Fruit fly (Drosophila melanogaster) whole organism, embryonic: ENCODE measurements around the gene CG17777.

Experiments
- ATbp ChIP-seq: fragments of 200-800 bp; sonication (Bioruptor generic); optimal IDR thresholded peaks from 2 replicates; lab custom pipeline; 2017; ENCODE audit warnings: missing biosample characterization, mild to moderate bottlenecking, missing genetic modification characterization, missing genetic modification reagents
- Antp ChIP-seq: fragments of 200-800 bp; sonication (Bioruptor generic); optimal IDR thresholded peaks from 3 replicates; lab custom pipeline; 2016; ENCODE audit warnings: missing biosample characterization, missing genetic modification characterization
- Asciz ChIP-seq: fragments of 200-800 bp; sonication (Bioruptor generic); optimal IDR thresholded peaks from 2 replicates; lab custom pipeline; 2017; ENCODE audit warnings: missing biosample characterization, mild to moderate bottlenecking, missing genetic modification characterization, missing genetic modification reagents
- B-H1 ChIP-seq: fragments of 200-800 bp; sonication (Bioruptor generic); IDR thresholded peaks from 3 replicates; pipeline ENCODE4 v1.3.6; 2022; ENCODE audit warnings: missing biosample characterization, missing genetic modification characterization
- B-H2 ChIP-seq: fragments of 200-800 bp; sonication (Bioruptor generic); optimal IDR thresholded peaks from 2 replicates; lab custom pipeline; 2018; ENCODE audit warnings: missing biosample characterization, mild to moderate bottlenecking, missing genetic modification characterization
- CG10267 ChIP-seq: fragments of 200-800 bp; sonication (Bioruptor generic); optimal IDR thresholded peaks from 2 replicates; lab custom pipeline; 2018; ENCODE audit warnings: missing biosample characterization, mild to moderate bottlenecking, missing genetic modification characterization, moderate library complexity
- CG10654 ChIP-seq: fragments of 200-800 bp; sonication (Bioruptor generic); optimal IDR thresholded peaks from 2 replicates; lab custom pipeline; 2016; ENCODE audit warnings: missing biosample characterization, missing genetic modification characterization
- CG11696 ChIP-seq: fragments of 200-800 bp; sonication (Bioruptor generic); IDR thresholded peaks from 2 replicates; pipeline ENCODE4 v1.3.6; 2022; ENCODE audit warnings: missing biosample characterization, missing genetic modification characterization
- CG13296 ChIP-seq: fragments of 200-800 bp; sonication (Bioruptor generic); optimal IDR thresholded peaks from 3 replicates; lab custom pipeline; 2018; ENCODE audit warnings: missing biosample characterization, mild to moderate bottlenecking, missing genetic modification characterization
- CG15696 ChIP-seq: fragments of 200-800 bp; sonication (Bioruptor generic); optimal IDR thresholded peaks from 2 replicates; lab custom pipeline; 2019; ENCODE audit warnings: missing biosample characterization, mild to moderate bottlenecking, missing genetic modification characterization, moderate library complexity
- CG2712 ChIP-seq: fragments of 200-800 bp; optimal IDR thresholded peaks from 3 replicates; lab custom pipeline; 2019; ENCODE audit warnings: missing biosample characterization, mild to moderate bottlenecking, missing genetic modification characterization, moderate library complexity
- CG2875 ChIP-seq: fragments of 200-800 bp; sonication (Bioruptor generic); optimal IDR thresholded peaks from 2 replicates; lab custom pipeline; 2017; ENCODE audit warnings: missing biosample characterization, mild to moderate bottlenecking, missing genetic modification characterization, missing genetic modification reagents
- CG30020 ChIP-seq: fragments of 200-800 bp; optimal IDR thresholded peaks from 2 replicates; lab custom pipeline; 2019; ENCODE audit warnings: missing biosample characterization, mild to moderate bottlenecking, missing genetic modification characterization, moderate library complexity
- CG31441 ChIP-seq: fragments of 200-800 bp; sonication (Bioruptor generic); IDR thresholded peaks from 2 replicates; pipeline ENCODE4 v1.3.6; 2022; ENCODE audit warnings: missing biosample characterization, missing genetic modification characterization
- CG34422 ChIP-seq: fragments of 200-800 bp; sonication (Bioruptor generic); IDR thresholded peaks from 3 replicates; pipeline ENCODE4 v1.3.6; 2022; ENCODE audit warnings: missing biosample characterization, missing genetic modification characterization
- CG4424 ChIP-seq: fragments of 200-800 bp; sonication (Bioruptor generic); optimal IDR thresholded peaks from 3 replicates; lab custom pipeline; 2016; ENCODE audit warnings: missing biosample characterization, missing genetic modification characterization
- CG6765 ChIP-seq: fragments of 200-800 bp; sonication (Bioruptor generic); optimal IDR thresholded peaks from 3 replicates; lab custom pipeline; 2017; ENCODE audit warnings: missing biosample characterization, mild to moderate bottlenecking, missing genetic modification characterization
- CG7839 ChIP-seq: fragments of 200-800 bp; sonication (Bioruptor generic); optimal IDR thresholded peaks from 3 replicates; lab custom pipeline; 2018; ENCODE audit warnings: missing biosample characterization, mild to moderate bottlenecking, missing genetic modification characterization, moderate library complexity
- CG9609 ChIP-seq: fragments of 200-800 bp; sonication (Bioruptor generic); optimal IDR thresholded peaks from 3 replicates; lab custom pipeline; 2016; ENCODE audit warnings: missing biosample characterization, missing genetic modification characterization
- CG9727 ChIP-seq: fragments of 200-800 bp; sonication (Bioruptor generic); optimal IDR thresholded peaks from 3 replicates; lab custom pipeline; 2017; ENCODE audit warnings: missing biosample characterization, mild to moderate bottlenecking, missing genetic modification characterization
- Dad ChIP-seq: fragments of 200-800 bp; sonication (Bioruptor generic); optimal IDR thresholded peaks from 3 replicates; lab custom pipeline; 2016; ENCODE audit warnings: missing biosample characterization, missing genetic modification characterization
- Elba2 ChIP-seq: fragments of 200-800 bp; sonication (Bioruptor generic); optimal IDR thresholded peaks from 3 replicates; lab custom pipeline; 2016; ENCODE audit warnings: missing biosample characterization, missing genetic modification characterization
- Hand ChIP-seq: fragments of 200-800 bp; sonication (Bioruptor generic); optimal IDR thresholded peaks from 2 replicates; lab custom pipeline; 2017; ENCODE audit warnings: mild to moderate bottlenecking, missing biosample characterization, missing genetic modification reagents, missing genetic modification characterization
- HmgD ChIP-seq: fragments of 200-800 bp; sonication (Bioruptor generic); optimal IDR thresholded peaks from 3 replicates; lab custom pipeline; 2016; ENCODE audit warnings: missing biosample characterization, missing genetic modification characterization
- HmgZ ChIP-seq: fragments of 200-800 bp; sonication (Bioruptor generic); optimal IDR thresholded peaks from 2 replicates; lab custom pipeline; 2018; ENCODE audit warnings: missing biosample characterization, mild to moderate bottlenecking, missing genetic modification characterization
- NK7.1 ChIP-seq: fragments of 200-800 bp; sonication (Bioruptor generic); optimal IDR thresholded peaks from 3 replicates; lab custom pipeline; 2016; ENCODE audit warnings: missing biosample characterization, missing genetic modification characterization
- Oaz ChIP-seq: fragments of 200-800 bp; sonication (Bioruptor generic); IDR thresholded peaks from 2 replicates; pipeline ENCODE4 v1.3.6; 2022; ENCODE audit warnings: missing biosample characterization, missing genetic modification characterization
- Rx ChIP-seq: fragments of 200-800 bp; sonication (Bioruptor generic); IDR thresholded peaks from 2 replicates; pipeline ENCODE4 v1.3.6; 2022; ENCODE audit warnings: missing biosample characterization, missing genetic modification characterization
- aop ChIP-seq: fragments of 200-800 bp; sonication (Bioruptor generic); IDR thresholded peaks from 2 replicates; pipeline ENCODE4 v1.3.6; 2022; ENCODE audit warnings: missing biosample characterization, missing genetic modification characterization
- ash1 ChIP-seq: fragments of 200-800 bp; sonication (Bioruptor generic); optimal IDR thresholded peaks from 2 replicates; lab custom pipeline; 2018; ENCODE audit warnings: missing biosample characterization, mild to moderate bottlenecking, missing genetic modification characterization
- az2 ChIP-seq: fragments of 200-800 bp; sonication (Bioruptor generic); optimal IDR thresholded peaks from 3 replicates; lab custom pipeline; 2016; ENCODE audit warnings: missing biosample characterization, missing genetic modification characterization
- bab2 ChIP-seq: fragments of 200-800 bp; sonication (Bioruptor generic); optimal IDR thresholded peaks from 2 replicates; lab custom pipeline; 2016; ENCODE audit warnings: missing biosample characterization, missing genetic modification characterization
- cas ChIP-seq: fragments of 200-800 bp; sonication (Bioruptor generic); IDR thresholded peaks from 2 replicates; pipeline ENCODE4 v1.3.6; 2022; ENCODE audit warnings: missing biosample characterization, missing genetic modification characterization
- chinmo ChIP-seq: fragments of 200-800 bp; sonication (Bioruptor generic); IDR thresholded peaks from 4 replicates; pipeline ENCODE4 v1.3.6; 2022; ENCODE audit warnings: missing biosample characterization, missing genetic modification characterization; ENCODE audit not compliant: partially characterized antibody
- da ChIP-seq: fragments of 200-800 bp; sonication (Bioruptor generic); optimal IDR thresholded peaks from 2 replicates; lab custom pipeline; 2016; ENCODE audit warnings: missing biosample characterization, missing genetic modification characterization
- dan ChIP-seq: fragments of 200-800 bp; sonication (Bioruptor generic); IDR thresholded peaks from 2 replicates; pipeline ENCODE4 v1.3.6; 2022; ENCODE audit warnings: missing biosample characterization, missing genetic modification characterization
- dm ChIP-seq: fragments of 200-800 bp; sonication (Bioruptor generic); optimal IDR thresholded peaks from 3 replicates; lab custom pipeline; 2016; ENCODE audit warnings: missing biosample characterization, missing genetic modification characterization
- en ChIP-seq: fragments of 200-800 bp; sonication (Bioruptor generic); optimal IDR thresholded peaks from 2 replicates; lab custom pipeline; 2016; ENCODE audit warnings: missing biosample characterization, missing genetic modification characterization
- esg ChIP-seq: fragments of 200-800 bp; sonication (Bioruptor generic); conservative IDR thresholded peaks from 2 replicates; pipeline ENCODE4 v1.3.6; 2022; ENCODE audit warnings: missing biosample characterization, missing genetic modification characterization
- grau ChIP-seq: fragments of 200-800 bp; optimal IDR thresholded peaks from 3 replicates; lab custom pipeline; 2019; ENCODE audit warnings: missing biosample characterization, mild to moderate bottlenecking, missing genetic modification characterization, moderate library complexity
- onecut ChIP-seq: fragments of 200-800 bp; sonication (Bioruptor generic); IDR thresholded peaks from 2 replicates; pipeline ENCODE4 v1.3.6; 2022; ENCODE audit warnings: missing biosample characterization, missing genetic modification characterization
- org-1 ChIP-seq: fragments of 200-800 bp; sonication (Bioruptor generic); optimal IDR thresholded peaks from 2 replicates; lab custom pipeline; 2017; ENCODE audit warnings: missing biosample characterization, missing genetic modification characterization
- p53 ChIP-seq: fragments of 200-800 bp; sonication (Bioruptor generic); optimal IDR thresholded peaks from 2 replicates; lab custom pipeline; 2016; ENCODE audit warnings: missing biosample characterization, missing genetic modification characterization
- pb ChIP-seq: fragments of 200-800 bp; sonication (Bioruptor generic); optimal IDR thresholded peaks from 3 replicates; lab custom pipeline; 2016; ENCODE audit warnings: missing biosample characterization, missing genetic modification characterization
- ro ChIP-seq: fragments of 200-800 bp; sonication (Bioruptor generic); IDR thresholded peaks from 2 replicates; pipeline ENCODE4 v1.3.6; 2022; ENCODE audit warnings: missing biosample characterization, missing genetic modification characterization
- sens ChIP-seq: fragments of 200-800 bp; sonication (Bioruptor generic); peaks from one replicate; lab custom pipeline; 2016; ENCODE audit warnings: missing biosample characterization, missing genetic modification characterization
- slou ChIP-seq: fragments of 200-800 bp; sonication (Bioruptor generic); optimal IDR thresholded peaks from 3 replicates; lab custom pipeline; 2016; ENCODE audit warnings: missing biosample characterization, missing genetic modification characterization
- tin ChIP-seq: fragments of 200-800 bp; sonication (Bioruptor generic); optimal IDR thresholded peaks from 3 replicates; lab custom pipeline; 2016; ENCODE audit warnings: missing biosample characterization, missing genetic modification characterization
- trh ChIP-seq: fragments of 200-800 bp; sonication (Bioruptor generic); optimal IDR thresholded peaks from 2 replicates; lab custom pipeline; 2016; ENCODE audit warnings: missing biosample characterization, missing genetic modification characterization
- unpg ChIP-seq: fragments of 200-800 bp; sonication (Bioruptor generic); optimal IDR thresholded peaks from 3 replicates; lab custom pipeline; 2018; ENCODE audit warnings: missing biosample characterization, mild to moderate bottlenecking, missing genetic modification characterization, moderate library complexity
- vvl ChIP-seq: fragments of 200-800 bp; sonication (Bioruptor generic); IDR thresholded peaks from 2 replicates; pipeline ENCODE4 v1.3.6; 2022; ENCODE audit warnings: missing biosample characterization, missing genetic modification characterization

The CG17777 gene

dm6 chrX:2145690-2146470, 40.8 kb upstream of the CG17777 start:
- TF ChIP-seq CG10267 (tag; lab: Kevin White, UChicago), result peak; percentile 15
- TF ChIP-seq Hand, result peak; percentile 1
- no peak for TF ChIP-seq slou
- TF ChIP-seq dm (GFP tag; lab: Kevin White, UChicago), result no peak
- TF ChIP-seq grau (tag; lab: Kevin White, UChicago), result peak; percentile 49
- TF ChIP-seq Oaz (GFP tag; lab: Robert Waterston, UW), result no peak
- no peak; the same call in 1 of the 2 replicates for TF ChIP-seq vvl
- TF ChIP-seq CG31441 (GFP tag; lab: Robert Waterston, UW), result peak; percentile 36; the same call in 1 of the 2 replicates
- no peak for TF ChIP-seq B-H1
- peak; percentile 22 for TF ChIP-seq unpg (GFP tag; lab: Kevin White, UChicago)
- TF ChIP-seq CG4424 (GFP tag; lab: Kevin White, UChicago), result peak; percentile 8
- TF ChIP-seq dan, result no peak
- no peak for TF ChIP-seq trh
- TF ChIP-seq NK7.1 (GFP tag; lab: Kevin White, UChicago), result no peak
- peak; percentile 45 for TF ChIP-seq CG7839
- TF ChIP-seq CG2875, result no peak
- TF ChIP-seq esg, result 0 out of 2 replicates have a peak, but pooled peaks have one; percentile 35
- TF ChIP-seq CG2712 (tag; lab: Kevin White, UChicago), result peak; percentile 51
- TF ChIP-seq CG15696, result no peak
- TF ChIP-seq en (GFP tag; lab: Kevin White, UChicago), result no peak
- no peak for TF ChIP-seq CG30020 (tag; lab: Kevin White, UChicago)
- TF ChIP-seq Elba2 (GFP tag; lab: Kevin White, UChicago), result no peak
- peak; percentile 27 for TF ChIP-seq Antp (GFP tag; lab: Kevin White, UChicago)
- TF ChIP-seq CG11696 (GFP tag; lab: Robert Waterston, UW), result no peak
- no peak for TF ChIP-seq aop (GFP tag; lab: Robert Waterston, UW)
- TF ChIP-seq Dad (GFP tag; lab: Kevin White, UChicago), result no peak
- peak; percentile 23 for TF ChIP-seq bab2 (GFP tag; lab: Kevin White, UChicago)
- no peak for TF ChIP-seq chinmo (GFP tag; lab: Robert Waterston, UW)
- TF ChIP-seq CG13296 (GFP tag; lab: Kevin White, UChicago), result peak; percentile 31
- TF ChIP-seq ATbp, result no peak
- TF ChIP-seq HmgD (GFP tag; lab: Kevin White, UChicago), result no peak
- no peak for TF ChIP-seq ro
- TF ChIP-seq da (GFP tag; lab: Kevin White, UChicago), result no peak
- TF ChIP-seq az2, result no peak
- no peak for TF ChIP-seq CG10654 (GFP tag; lab: Kevin White, UChicago)
- TF ChIP-seq cas, result 0 out of 2 replicates have a peak, but pooled peaks have one; percentile 13
- TF ChIP-seq p53 (GFP tag; lab: Kevin White, UChicago), result no peak
- TF ChIP-seq CG6765, result peak; percentile 32
- peak; percentile 42 for TF ChIP-seq HmgZ (tag; lab: Kevin White, UChicago)
- peak; percentile 4 for TF ChIP-seq tin (GFP tag; lab: Kevin White, UChicago)
- no peak for TF ChIP-seq ash1 (GFP tag; lab: Kevin White, UChicago)
- TF ChIP-seq sens (GFP tag; lab: Kevin White, UChicago), result peak; percentile 81
- TF ChIP-seq CG34422, result no peak
- peak; percentile 60 for TF ChIP-seq CG9727 (GFP tag; lab: Kevin White, UChicago)
- TF ChIP-seq CG9609 (GFP tag; lab: Kevin White, UChicago), result no peak
- no peak for TF ChIP-seq org-1 (GFP tag; lab: Kevin White, UChicago)
- no peak for TF ChIP-seq Asciz (GFP tag; lab: Kevin White, UChicago)
- TF ChIP-seq Rx (GFP tag; lab: Robert Waterston, UW), result no peak
- TF ChIP-seq B-H2, result peak; percentile 47
- TF ChIP-seq pb (GFP tag; lab: Kevin White, UChicago), result peak; percentile 19
- 0 out of 2 replicates have a peak, but pooled peaks have one; percentile 3 for TF ChIP-seq onecut
